Worm (Caenorhabditis elegans) whole organism, young adult: ENCODE data around the gene pck-3.

Experiments used
- B0336.3 ChIP-seq: fragments of 200-800 bp; sonication (Bioruptor generic); IDR thresholded peaks from 2 replicates; pipeline ENCODE4 v1.3.6; 2022; ENCODE audit warnings: missing genetic modification characterization, missing compliant biosample characterization
- D2030.7 ChIP-seq: fragments of 200-800 bp; sonication (Bioruptor generic); IDR thresholded peaks from 2 replicates; pipeline ENCODE4 v1.3.6; 2022; ENCODE audit warnings: missing genetic modification reagents, missing genetic modification characterization, missing compliant biosample characterization
- F22D6.2 ChIP-seq: sonication (generic microtip); optimal IDR thresholded peaks from 2 replicates; lab custom pipeline; 2016; ENCODE audit warnings: mild to moderate bottlenecking, missing genetic modification characterization, missing compliant biosample characterization
- Y56A3A.18 ChIP-seq: fragments of 200-800 bp; sonication (Bioruptor generic); IDR thresholded peaks from 2 replicates; pipeline ENCODE4 v1.3.6; 2022; ENCODE audit warnings: missing genetic modification reagents, missing genetic modification characterization, missing compliant biosample characterization
- Y67H2A.10 ChIP-seq: fragments of 200-800 bp; sonication (Bioruptor generic); conservative IDR thresholded peaks from 2 replicates; pipeline ENCODE4 v1.3.6; 2022; ENCODE audit warnings: missing genetic modification reagents, missing genetic modification characterization, missing compliant biosample characterization
- ama-1 ChIP-seq, 3 experiments: fragments of 150-350 bp in 1 of 3; sonication (generic microtip) in 2 of 3; optimal IDR thresholded peaks; 2 replicates each; lab custom pipeline; 2014 to 2018; ENCODE audit warnings: missing biosample characterization in 2 of 3, missing genetic modification characterization in 2 of 3, missing genetic modification reagents in 2 of 3
- athp-1 ChIP-seq: sonication (generic microtip); optimal IDR thresholded peaks from 2 replicates; lab custom pipeline; 2017; ENCODE audit warnings: mild to moderate bottlenecking, missing genetic modification characterization, missing compliant biosample characterization
- ceh-91 ChIP-seq: fragments of 200-800 bp; sonication (Bioruptor generic); IDR thresholded peaks from 2 replicates; pipeline ENCODE4 v1.3.6; 2022; ENCODE audit warnings: missing genetic modification reagents, missing genetic modification characterization, missing compliant biosample characterization
- dox-1 ChIP-seq: fragments of 200-800 bp; sonication (Bioruptor generic); IDR thresholded peaks from 2 replicates; pipeline ENCODE4 v1.3.6; 2022; ENCODE audit warnings: missing genetic modification reagents, missing genetic modification characterization, missing compliant biosample characterization
- dpl-1 ChIP-seq: fragments of 150-350 bp; optimal IDR thresholded peaks from 2 replicates; lab custom pipeline; 2014; ENCODE audit warnings: missing biosample characterization, missing genetic modification reagents, missing genetic modification characterization
- hlh-12 ChIP-seq: sonication (generic microtip); optimal IDR thresholded peaks from 2 replicates; lab custom pipeline; 2016; ENCODE audit warnings: missing genetic modification characterization, missing compliant biosample characterization
- madf-10 ChIP-seq: sonication (generic microtip); optimal IDR thresholded peaks from 2 replicates; lab custom pipeline; 2016; ENCODE audit warnings: mild to moderate bottlenecking, missing genetic modification characterization, missing compliant biosample characterization
- snpc-1.1 ChIP-seq: sonication (generic microtip); optimal IDR thresholded peaks from 2 replicates; lab custom pipeline; 2017; ENCODE audit warnings: missing genetic modification characterization, mild to moderate bottlenecking, missing compliant biosample characterization, antibody characterized with exemption, moderate library complexity, missing genotype, missing genetic modification reagents; ENCODE audit not compliant: insufficient read depth

DNA sequence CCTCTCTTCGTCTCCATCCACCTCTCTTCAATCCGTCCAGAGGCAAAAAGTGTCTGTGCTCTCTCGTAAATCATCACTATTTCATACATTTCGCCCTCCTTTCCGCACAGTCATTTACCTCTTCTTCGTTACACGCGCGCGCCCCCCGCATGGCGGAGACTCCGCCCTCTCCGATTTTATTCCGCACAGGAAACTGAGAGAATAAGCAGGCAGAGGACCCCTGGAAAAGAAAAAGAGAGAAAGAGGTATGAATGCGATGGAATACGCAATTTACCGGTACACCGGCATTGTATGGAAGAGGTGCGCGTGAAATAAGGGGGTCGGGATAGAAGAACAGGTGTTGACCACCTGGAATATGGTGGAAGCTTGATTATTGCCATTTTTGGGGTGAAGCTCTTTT lies 35.7 kb upstream of the pck-3 start:
- TF ChIP-seq dox-1 (GFP tag; lab: Robert Waterston, UW) (no peak), ama-1 (optimal IDR thresholded peaks at IDR 0.05; lab: Kevin White, UChicago) (no peak), ama-1 (GFP tag; optimal IDR thresholded peaks at IDR 0.05; lab: Kevin White, UChicago) (no peak), dpl-1 (GFP tag; lab: Kevin White, UChicago) (no peak), B0336.3 (GFP tag; lab: Robert Waterston, UW) (no peak), F22D6.2 (tag; lab: Kevin White, UChicago) (no peak), D2030.7 (GFP tag; lab: Robert Waterston, UW) (no peak), athp-1 (no peak), Y56A3A.18 (GFP tag; lab: Robert Waterston, UW) (no peak), snpc-1.1 (tag; lab: Kevin White, UChicago) (no peak), hlh-12 (tag; lab: Kevin White, UChicago) (no peak), Y67H2A.10 (no peak), madf-10 (no peak), ceh-91 (GFP tag; lab: Robert Waterston, UW) (no peak)
